Worm (Caenorhabditis elegans): ENCODE data around the gene gst-2.

Gene gst-2

DNA sequence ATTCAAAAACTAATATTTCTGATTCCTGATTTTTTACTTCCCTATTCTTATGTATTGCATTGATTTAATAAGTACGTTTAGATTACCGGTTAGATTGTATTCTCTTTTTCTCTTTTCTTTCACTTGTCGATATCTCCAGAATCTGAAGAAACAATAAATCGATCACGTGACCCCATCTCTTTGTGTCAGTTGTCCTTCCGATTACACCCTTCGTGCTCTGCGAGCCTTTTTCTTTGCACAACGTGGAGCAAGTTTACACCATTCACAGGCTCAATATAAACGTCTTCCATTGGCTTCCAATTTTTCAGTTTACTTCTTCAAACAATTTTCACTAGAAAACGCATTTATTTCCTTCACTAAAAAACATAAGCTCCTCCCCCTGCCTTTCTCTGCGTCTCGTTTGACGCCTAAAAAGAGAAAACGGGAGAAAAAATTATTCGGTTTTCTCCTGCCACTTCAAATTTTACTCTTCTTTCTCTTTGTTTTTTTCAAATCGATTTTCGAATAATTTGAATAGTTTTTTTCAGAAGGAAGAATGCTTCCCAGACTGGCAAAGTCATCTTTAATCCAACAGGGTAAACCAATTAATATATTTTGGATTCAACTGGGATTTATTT, 38.4 kb upstream of the gst-2 start, which contains the start of gene gta-1 (continued):
- TF ChIP-seq snu-23 (GFP tag; optimal IDR thresholded peaks at IDR 0.05) (peak; percentile 65), ama-1 (optimal IDR thresholded peaks at IDR 0.05) (no peak), lsy-2 (tag; optimal IDR thresholded peaks at IDR 0.05) (peak; percentile 1 to 47), ces-1 (GFP tag; optimal IDR thresholded peaks at IDR 0.05) (no peak), nhr-76 (tag; optimal IDR thresholded peaks at IDR 0.05) (no peak), alr-1 (tag; optimal IDR thresholded peaks at IDR 0.05; ENCODE audit: borderline replicate concordance) (no peak), xbp-1 (tag; optimal IDR thresholded peaks at IDR 0.05) (peak; percentile 7), irx-1 (tag; optimal IDR thresholded peaks at IDR 0.05) (no peak)

DNA sequence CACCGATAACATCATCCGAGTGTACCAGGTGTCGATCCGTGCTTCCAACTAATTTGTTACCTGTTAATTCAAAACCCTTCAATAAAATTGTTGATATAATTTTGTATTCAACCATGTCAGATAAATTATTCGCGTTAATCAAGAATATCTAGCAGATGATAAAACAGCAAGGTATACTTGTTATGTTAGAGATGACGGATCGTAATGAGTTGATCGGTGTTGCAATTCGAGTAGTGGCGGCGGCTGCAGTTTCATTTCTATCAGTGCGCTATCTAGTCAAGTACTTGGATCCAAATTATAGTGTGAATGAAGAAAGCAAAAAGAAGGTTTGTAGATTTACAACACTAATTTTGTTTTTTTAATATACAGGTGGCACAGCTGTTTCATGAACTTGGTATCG, 35.9 kb upstream of the gst-2 start, which contains the start of gene mspn-1:
TSS of gene mspn-1 (plus strand) at position 190 of the 400 bp plus-strand sequence.
- TF ChIP-seq aly-2 (tag; optimal IDR thresholded peaks at IDR 0.05) (peak; percentile 27), lsy-2 (tag; optimal IDR thresholded peaks at IDR 0.05) (peak in 1 of 2 experiments; percentile 25), ceh-82 (tag; optimal IDR thresholded peaks at IDR 0.05) (no peak), isw-1 (GFP tag; IDR thresholded peaks at IDR 0.05) (no peak), C04F5.9 (tag; optimal IDR thresholded peaks at IDR 0.05) (no peak), nhr-76 (tag; optimal IDR thresholded peaks at IDR 0.05) (no peak)

DNA sequence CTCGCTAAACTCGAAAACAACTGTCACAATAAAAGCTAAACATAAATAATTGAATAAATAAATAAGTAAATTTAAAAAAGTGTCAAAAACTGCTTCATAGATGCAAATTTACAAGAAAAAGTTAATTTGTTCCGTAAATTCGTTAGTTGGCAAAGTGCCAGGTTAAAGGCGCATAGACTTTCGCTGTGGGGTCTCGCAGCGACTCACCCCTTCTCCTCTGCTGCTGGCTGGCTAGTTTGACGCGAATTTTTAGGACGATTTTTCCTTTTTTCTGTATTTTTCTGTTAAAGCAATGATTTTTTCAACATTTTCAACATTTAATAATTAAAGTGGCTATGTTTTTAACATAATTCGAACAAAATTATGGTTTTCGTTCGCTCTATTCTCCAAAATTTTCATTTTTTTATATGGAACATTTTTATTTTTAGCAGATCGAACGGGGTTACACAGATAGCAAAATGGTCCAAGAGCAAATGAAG, 34.4 kb upstream of the gst-2 start, which contains the start of gene rack-1:
TSS of gene rack-1 (plus strand) at position 429 of the 479 bp plus-strand sequence.
- TF ChIP-seq Y116A8C.19 (tag; optimal IDR thresholded peaks at IDR 0.05; ENCODE audit: borderline replicate concordance) (no peak), lsy-2 (tag; optimal IDR thresholded peaks at IDR 0.05) (peak; percentile 67 to 84), fkh-8 (tag; optimal IDR thresholded peaks at IDR 0.05) (peak; percentile 58), nhr-76 (tag; optimal IDR thresholded peaks at IDR 0.05) (no peak), lin-39 (tag; optimal IDR thresholded peaks at IDR 0.05) (no peak), fos-1 (tag; optimal IDR thresholded peaks at IDR 0.05) (no peak), nhr-77 (tag; optimal IDR thresholded peaks at IDR 0.05) (peak; percentile 21), efl-1 (optimal IDR thresholded peaks at IDR 0.05) (peak; percentile 68 to 72), efl-1 (GFP tag; optimal IDR thresholded peaks at IDR 0.05 in 1 of 2) (peak; percentile 65 to 93), ztf-11 (tag; optimal IDR thresholded peaks at IDR 0.05) (no peak), blmp-1 (tag; optimal IDR thresholded peaks at IDR 0.05) (peak; percentile 47), mep-1 (tag; optimal IDR thresholded peaks at IDR 0.05) (peak; percentile 64), unc-98 (GFP tag; IDR thresholded peaks at IDR 0.05) (no peak), C34B4.2 (tag; optimal IDR thresholded peaks at IDR 0.05) (no peak), ceh-82 (tag; optimal IDR thresholded peaks at IDR 0.05) (peak in 2 of 3 experiments; percentile 32 to 75), ztf-4 (tag; optimal IDR thresholded peaks at IDR 0.05) (no peak), efl-3 (GFP tag; optimal IDR thresholded peaks at IDR 0.05) (no peak), dsc-1 (tag; optimal IDR thresholded peaks at IDR 0.05) (peak; percentile 35), hlh-4 (tag; optimal IDR thresholded peaks at IDR 0.05) (no peak), ceh-8 (GFP tag; optimal IDR thresholded peaks at IDR 0.05) (no peak), lin-15B (tag; optimal IDR thresholded peaks at IDR 0.05) (peak; percentile 31), tbx-2 (tag; optimal IDR thresholded peaks at IDR 0.05) (peak; percentile 47), nhr-28 (tag; optimal IDR thresholded peaks at IDR 0.05) (no peak), pag-3 (tag; optimal IDR thresholded peaks at IDR 0.05; ENCODE audit: borderline replicate concordance, insufficient read depth) (no peak), fkh-4 (tag; optimal IDR thresholded peaks at IDR 0.05; ENCODE audit: borderline replicate concordance) (no peak), zip-4 (GFP tag; optimal IDR thresholded peaks at IDR 0.05) (no peak), lin-35 (GFP tag; optimal IDR thresholded peaks at IDR 0.05) (peak; percentile 66 to 70), xbp-1 (tag; optimal IDR thresholded peaks at IDR 0.05) (peak; percentile 59), lin-14 (GFP tag; optimal IDR thresholded peaks at IDR 0.05) (peak; percentile 71), F16B12.6 (tag; optimal IDR thresholded peaks at IDR 0.05) (peak; percentile 39), sup-37 (GFP tag; optimal IDR thresholded peaks at IDR 0.05) (no peak), tlp-1 (tag; optimal IDR thresholded peaks at IDR 0.05) (no peak), mab-9 (GFP tag; IDR thresholded peaks at IDR 0.05) (no peak), nhr-47 (tag; optimal IDR thresholded peaks at IDR 0.05) (peak; percentile 59), ets-5 (GFP tag; IDR thresholded peaks at IDR 0.05) (no peak), egl-27 (tag; optimal IDR thresholded peaks at IDR 0.05) (no peak), mdl-1 (tag; optimal IDR thresholded peaks at IDR 0.05) (peak in 1 of 2 experiments; percentile 38), sptf-1 (tag; optimal IDR thresholded peaks at IDR 0.05) (no peak), C16A3.4 (tag; optimal IDR thresholded peaks at IDR 0.05) (peak; percentile 60), nhr-84 (tag; optimal IDR thresholded peaks at IDR 0.05) (no peak)
